Worm (Caenorhabditis elegans) whole organism, L4 larva: Measurements from ENCODE around the gene math-26.

ENCODE experiments used
- F10B5.3 ChIP-seq: sonication (generic microtip); optimal IDR thresholded peaks from 2 replicates; lab custom pipeline; 2016; ENCODE audit warnings: mild to moderate bottlenecking, missing genetic modification characterization, missing compliant biosample characterization
- F26F4.8 ChIP-seq: fragments of 200-800 bp; sonication (Bioruptor generic); conservative IDR thresholded peaks from 2 replicates; pipeline ENCODE4 v1.3.6; 2022; ENCODE audit warnings: missing genetic modification characterization, missing compliant biosample characterization
- F37D6.2 ChIP-seq: sonication (generic microtip); optimal IDR thresholded peaks from 2 replicates; lab custom pipeline; 2016; ENCODE audit warnings: mild to moderate bottlenecking, missing genetic modification characterization, missing compliant biosample characterization
- T20F7.1 ChIP-seq: fragments of 200-800 bp; sonication (Bioruptor generic); optimal IDR thresholded peaks from 2 replicates; lab custom pipeline; 2018; ENCODE audit warnings: mild to moderate bottlenecking, missing genetic modification characterization, missing compliant biosample characterization
- T26A8.4 ChIP-seq: fragments of 200-800 bp; sonication (Bioruptor generic); IDR thresholded peaks from 2 replicates; pipeline ENCODE4 v1.3.6; 2022; ENCODE audit warnings: missing genetic modification characterization, missing compliant biosample characterization
- arid-1 ChIP-seq: fragments of 200-800 bp; sonication (Bioruptor generic); conservative IDR thresholded peaks from 2 replicates; pipeline ENCODE4 v1.3.6; 2022; ENCODE audit warnings: missing genetic modification reagents, missing genetic modification characterization, missing compliant biosample characterization
- attf-4 ChIP-seq: sonication (generic microtip); optimal IDR thresholded peaks from 3 replicates; lab custom pipeline; 2017; ENCODE audit warnings: missing biosample characterization, missing genetic modification characterization
- ceh-44 ChIP-seq: fragments of 200-800 bp; sonication (Bioruptor generic); IDR thresholded peaks from 2 replicates; pipeline ENCODE4 v1.3.6; 2022; ENCODE audit warnings: missing genetic modification reagents, missing genetic modification characterization, missing compliant biosample characterization
- ceh-62 ChIP-seq: sonication (generic microtip); optimal IDR thresholded peaks from 2 replicates; lab custom pipeline; 2017; ENCODE audit warnings: missing biosample characterization, missing genetic modification characterization
- ctbp-1 ChIP-seq: fragments of 200-800 bp; sonication (Bioruptor generic); IDR thresholded peaks from 2 replicates; pipeline ENCODE4 v1.3.6; 2022; ENCODE audit warnings: missing genetic modification reagents, missing genetic modification characterization, missing compliant biosample characterization
- daf-8 ChIP-seq: fragments of 200-800 bp; sonication (Bioruptor generic); IDR thresholded peaks from 2 replicates; pipeline ENCODE4 v1.3.6; 2022; ENCODE audit warnings: missing genetic modification characterization, missing compliant biosample characterization
- dpl-1 ChIP-seq: fragments of 150-350 bp; optimal IDR thresholded peaks from 2 replicates; lab custom pipeline; 2014; ENCODE audit warnings: missing biosample characterization, missing genetic modification reagents, missing genetic modification characterization
- egl-43 ChIP-seq: fragments of 200-800 bp; sonication (Bioruptor generic); IDR thresholded peaks from 2 replicates; pipeline ENCODE4 v1.3.6; 2022; ENCODE audit warnings: missing genetic modification reagents, missing genetic modification characterization, missing compliant biosample characterization
- fos-1 ChIP-seq: fragments of 150-350 bp; optimal IDR thresholded peaks from 2 replicates; lab custom pipeline; 2014; ENCODE audit warnings: missing biosample characterization, missing genetic modification characterization
- gei-8 ChIP-seq: fragments of 200-800 bp; sonication (Bioruptor generic); optimal IDR thresholded peaks from 2 replicates; lab custom pipeline; 2018; ENCODE audit warnings: mild to moderate bottlenecking, missing genetic modification characterization, missing compliant biosample characterization
- hmg-1.1 ChIP-seq: fragments of 200-800 bp; sonication (Bioruptor generic); IDR thresholded peaks from 2 replicates; pipeline ENCODE4 v1.3.6; 2022; ENCODE audit warnings: missing genetic modification reagents, missing genetic modification characterization, missing compliant biosample characterization
- lin-13 ChIP-seq: fragments of 150-350 bp; optimal IDR thresholded peaks from 2 replicates; lab custom pipeline; 2014; ENCODE audit warnings: missing biosample characterization, missing genetic modification reagents, missing genetic modification characterization
- lin-38 ChIP-seq: fragments of 200-800 bp; sonication (Bioruptor generic); IDR thresholded peaks from 2 replicates; pipeline ENCODE4 v1.3.6; 2022; ENCODE audit warnings: missing genetic modification reagents, missing genetic modification characterization, missing compliant biosample characterization
- lin-39 ChIP-seq: fragments of 150-350 bp; optimal IDR thresholded peaks from 2 replicates; lab custom pipeline; 2014; ENCODE audit warnings: missing biosample characterization, missing genetic modification reagents, missing genetic modification characterization
- lsy-2 ChIP-seq, 2 experiments: fragments of 150-350 bp in 1 of 2; sonication (generic microtip) in 1 of 2; optimal IDR thresholded peaks; 2 replicates each; lab custom pipeline; 2014 to 2017; ENCODE audit warnings: missing biosample characterization in 2 of 2, missing genetic modification characterization in 2 of 2
- madf-5 ChIP-seq, 2 experiments: fragments of 200-800 bp; sonication (Bioruptor generic); IDR thresholded peaks; 2 replicates each; pipeline ENCODE4 v1.3.6; 2022; ENCODE audit warnings: missing compliant biosample characterization in 2 of 2, missing genetic modification characterization in 2 of 2
- mdl-1 ChIP-seq, 2 experiments: fragments of 150-350 bp in 1 of 2; sonication (generic microtip) in 1 of 2; optimal IDR thresholded peaks; 2 replicates each; lab custom pipeline; 2014 to 2017; ENCODE audit warnings: missing biosample characterization in 2 of 2, missing genetic modification characterization in 2 of 2
- mxl-2 ChIP-seq: fragments of 200-800 bp; sonication (Bioruptor generic); conservative IDR thresholded peaks from 2 replicates; pipeline ENCODE4 v1.3.6; 2022; ENCODE audit warnings: missing genetic modification reagents, missing genetic modification characterization, missing compliant biosample characterization
- nhr-10 ChIP-seq: fragments of 150-350 bp; optimal IDR thresholded peaks from 2 replicates; lab custom pipeline; 2014; ENCODE audit warnings: missing biosample characterization, missing genetic modification characterization
- nhr-11 ChIP-seq: fragments of 150-350 bp; optimal IDR thresholded peaks from 2 replicates; lab custom pipeline; 2014; ENCODE audit warnings: missing biosample characterization, missing genetic modification characterization
- nhr-237 ChIP-seq: sonication (generic microtip); optimal IDR thresholded peaks from 2 replicates; lab custom pipeline; 2017; ENCODE audit warnings: missing biosample characterization, missing genetic modification characterization
- nhr-42 ChIP-seq: fragments of 200-800 bp; sonication (Bioruptor generic); IDR thresholded peaks from 2 replicates; pipeline ENCODE4 v1.3.6; 2022; ENCODE audit warnings: missing genetic modification characterization, missing compliant biosample characterization
- nhr-48 ChIP-seq: sonication (generic microtip); optimal IDR thresholded peaks from 2 replicates; lab custom pipeline; 2016; ENCODE audit warnings: mild to moderate bottlenecking, missing genetic modification characterization, missing compliant biosample characterization
- nhr-6 ChIP-seq: fragments of 150-350 bp; optimal IDR thresholded peaks from 2 replicates; lab custom pipeline; 2014; ENCODE audit warnings: missing biosample characterization, missing genetic modification characterization
- nhr-77 ChIP-seq: fragments of 150-350 bp; optimal IDR thresholded peaks from 2 replicates; lab custom pipeline; 2014; ENCODE audit warnings: missing biosample characterization, missing genetic modification characterization
- pha-4 ChIP-seq, 2 experiments: fragments of 150-350 bp in 1 of 2; fragments of 200-800 bp in 1 of 2; sonication (Bioruptor generic) in 1 of 2; IDR thresholded peaks in 1 of 2; optimal IDR thresholded peaks in 1 of 2; 2 replicates each; pipeline versions ENCODE4 v1.3.6 to Lab custom; 2014 to 2022; ENCODE audit warnings: missing genetic modification characterization in 2 of 2, missing genetic modification reagents in 2 of 2, missing biosample characterization in 1 of 2, missing compliant biosample characterization in 1 of 2
- pqm-1 ChIP-seq: sonication (generic microtip); optimal IDR thresholded peaks from 2 replicates; lab custom pipeline; 2017; ENCODE audit warnings: missing biosample characterization, missing genetic modification characterization
- sdz-12 ChIP-seq: fragments of 200-800 bp; sonication (Bioruptor generic); optimal IDR thresholded peaks from 2 replicates; lab custom pipeline; 2018; ENCODE audit warnings: mild to moderate bottlenecking, missing genetic modification characterization, missing compliant biosample characterization
- skn-1 ChIP-seq: fragments of 150-350 bp; optimal IDR thresholded peaks from 2 replicates; lab custom pipeline; 2014; ENCODE audit warnings: missing biosample characterization, missing genetic modification characterization
- snpc-4 ChIP-seq: fragments of 150-350 bp; optimal IDR thresholded peaks from 2 replicates; lab custom pipeline; 2014; ENCODE audit warnings: missing biosample characterization, missing genetic modification characterization
- spr-3 ChIP-seq: fragments of 200-800 bp; sonication (Bioruptor generic); optimal IDR thresholded peaks from 2 replicates; lab custom pipeline; 2018; ENCODE audit warnings: mild to moderate bottlenecking, missing genetic modification characterization, missing compliant biosample characterization
- unc-39 ChIP-seq: sonication (generic microtip); optimal IDR thresholded peaks from 2 replicates; lab custom pipeline; 2017; ENCODE audit warnings: missing biosample characterization, missing genetic modification characterization
- zfp-2 ChIP-seq: sonication (generic microtip); optimal IDR thresholded peaks from 2 replicates; lab custom pipeline; 2016; ENCODE audit warnings: mild to moderate bottlenecking, missing genetic modification characterization, missing compliant biosample characterization
- zip-11 ChIP-seq: fragments of 200-800 bp; sonication (Bioruptor generic); IDR thresholded peaks from 2 replicates; pipeline ENCODE4 v1.3.6; 2022; ENCODE audit warnings: missing genetic modification characterization, missing compliant biosample characterization
- zip-2 ChIP-seq: fragments of 150-350 bp; optimal IDR thresholded peaks from 2 replicates; lab custom pipeline; 2014; ENCODE audit warnings: missing biosample characterization, missing genetic modification characterization
- ztf-11 ChIP-seq: fragments of 150-350 bp; optimal IDR thresholded peaks from 2 replicates; lab custom pipeline; 2014; ENCODE audit warnings: missing biosample characterization, missing genetic modification characterization
- ztf-7 ChIP-seq: fragments of 150-350 bp; optimal IDR thresholded peaks from 2 replicates; lab custom pipeline; 2014; ENCODE audit warnings: missing biosample characterization, missing genetic modification characterization

math-26 gene

ce11 chrII:1806358-1806757, 34.9 kb downstream of the math-26 start, which contains the start of gene C08F1.12 (continued):
- no peak for TF ChIP-seq pqm-1 (tag; lab: Kevin White, UChicago)
- no peak for TF ChIP-seq lsy-2 (tag; optimal IDR thresholded peaks at IDR 0.05; lab: Kevin White, UChicago)
- TF ChIP-seq zip-11 (GFP tag; lab: Robert Waterston, UW), result no peak

DNA sequence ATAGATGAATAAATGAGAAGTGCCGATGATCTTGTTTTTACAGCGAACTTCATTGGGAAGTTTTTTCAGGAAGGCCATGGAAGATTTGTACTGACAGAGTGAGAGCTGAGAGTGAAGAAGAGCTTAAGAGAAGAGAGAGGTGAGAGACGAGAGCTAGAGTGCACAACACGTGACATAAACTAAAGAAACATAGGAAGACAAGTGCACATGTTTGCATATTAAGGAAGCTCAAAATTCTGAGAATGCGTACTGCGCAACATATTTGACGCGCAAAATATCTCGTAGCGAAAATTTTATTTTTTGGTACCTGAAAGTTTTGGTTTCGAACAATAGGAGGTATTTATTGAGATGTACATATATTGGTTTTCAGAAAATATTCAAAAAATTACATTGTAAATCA, 36.8 kb downstream of the math-26 start, which contains the start of gene C08F1.8:
Gene C08F1.8, minus strand, starts transcription at position 101 of the 400 bp plus-strand sequence.
- TF ChIP-seq skn-1 (tag; lab: Kevin White, UChicago) (no peak), F37D6.2 (no peak), fos-1 (no peak), mxl-2 (GFP tag; lab: Robert Waterston, UW) (no peak), F10B5.3 (tag; lab: Kevin White, UChicago) (no peak), ceh-62 (tag; lab: Kevin White, UChicago) (no peak), attf-4 (tag; lab: Kevin White, UChicago) (no peak), lin-38 (GFP tag; lab: Robert Waterston, UW) (no peak), hmg-1.1 (GFP tag; lab: Robert Waterston, UW) (no peak), ztf-11 (tag; lab: Kevin White, UChicago) (no peak), zfp-2 (tag; lab: Kevin White, UChicago) (no peak), T20F7.1 (no peak), nhr-42 (no peak), nhr-237 (tag; lab: Kevin White, UChicago) (no peak), lin-39 (tag; lab: Kevin White, UChicago) (no peak)

DNA sequence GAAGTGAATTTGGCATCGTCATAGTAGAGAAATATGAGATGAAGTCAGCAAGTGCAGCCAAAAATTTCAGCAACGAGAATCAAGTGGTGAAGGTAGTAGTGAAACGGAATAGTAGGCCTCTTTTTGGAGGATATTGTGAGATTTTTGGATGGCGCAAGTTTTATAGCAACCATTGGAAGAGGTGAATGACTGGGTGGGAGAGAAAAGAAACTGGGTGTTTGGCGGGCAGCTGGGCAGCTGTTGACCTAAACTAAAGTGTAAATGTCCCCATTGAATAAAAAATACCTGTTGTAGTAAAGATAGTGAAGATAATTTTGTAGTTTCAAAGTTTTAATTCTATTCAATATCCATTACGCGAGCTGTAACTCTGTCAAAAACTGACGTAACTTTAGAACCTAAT, 44.6 kb downstream of the math-26 start:
- TF ChIP-seq lin-13 (GFP tag; lab: Kevin White, UChicago) (no peak), T26A8.4 (GFP tag; lab: Robert Waterston, UW) (no peak), nhr-11 (tag; lab: Kevin White, UChicago) (no peak)

- TF ChIP-seq lin-39 (tag; lab: Kevin White, UChicago), result no peak
- TF ChIP-seq arid-1 (GFP tag; lab: Robert Waterston, UW), result 0 out of 2 replicates have a peak, but pooled peaks have one; percentile 9
- TF ChIP-seq hmg-1.1 (GFP tag; lab: Robert Waterston, UW), result no peak
- TF ChIP-seq, all 104 proteins: peak for 1
Observed at ce11 chrII:1818300-1818699, 46.9 kb downstream of the math-26 start, which contains the start of gene fbxb-10. TSS of gene fbxb-10 (minus strand) at chrII:1818400.

ce11 chrII:1819944-1820570, 48.6 kb downstream of the math-26 start, which contains the start of gene fbxc-19:
TSS of gene fbxc-19 (plus strand) at chrII:1820479.
- no peak for TF ChIP-seq pha-4 (GFP tag; IDR thresholded peaks at IDR 0.05; lab: Robert Waterston, UW)
- TF ChIP-seq pha-4 (tag; optimal IDR thresholded peaks at IDR 0.05; lab: Kevin White, UChicago), result no peak
- no peak for TF ChIP-seq spr-3 (GFP tag; lab: Kevin White, UChicago)
- TF ChIP-seq ceh-44, result no peak
- TF ChIP-seq lsy-2 (tag; optimal IDR thresholded peaks at IDR 0.05; lab: Kevin White, UChicago), result no peak
- TF ChIP-seq nhr-6 (tag; lab: Kevin White, UChicago), result peak; percentile 72
- no peak for TF ChIP-seq lin-39 (tag; lab: Kevin White, UChicago)
- no peak for TF ChIP-seq T20F7.1
- no peak for TF ChIP-seq F26F4.8 (GFP tag; lab: Robert Waterston, UW)
- no peak for TF ChIP-seq lin-13 (GFP tag; lab: Kevin White, UChicago)
- no peak for TF ChIP-seq daf-8
- peak; percentile 31 for TF ChIP-seq nhr-48 (tag; lab: Kevin White, UChicago)
- no peak for TF ChIP-seq egl-43 (GFP tag; lab: Robert Waterston, UW)
- TF ChIP-seq madf-5 (GFP tag; IDR thresholded peaks at IDR 0.05; lab: Robert Waterston, UW), result no peak
- TF ChIP-seq nhr-77, result peak; percentile 86
- no peak for TF ChIP-seq snpc-4 (tag; lab: Kevin White, UChicago)
- no peak for TF ChIP-seq nhr-42
- TF ChIP-seq dpl-1 (GFP tag; lab: Kevin White, UChicago), result peak; percentile 27
- TF ChIP-seq sdz-12 (GFP tag; lab: Kevin White, UChicago), result no peak
- no peak for TF ChIP-seq gei-8 (GFP tag; lab: Kevin White, UChicago)
- TF ChIP-seq ctbp-1 (GFP tag; lab: Robert Waterston, UW), result no peak
- peak; percentile 90 for TF ChIP-seq ztf-7 (tag; lab: Kevin White, UChicago)
- peak; percentile 99 for TF ChIP-seq zip-2
- no peak for TF ChIP-seq nhr-237 (tag; lab: Kevin White, UChicago)
- no peak for TF ChIP-seq mxl-2 (GFP tag; lab: Robert Waterston, UW)
- TF ChIP-seq zip-11 (GFP tag; lab: Robert Waterston, UW), result no peak
- TF ChIP-seq unc-39, result no peak
- TF ChIP-seq mdl-1 (tag; optimal IDR thresholded peaks at IDR 0.05; lab: Kevin White, UChicago), result peak in 1 of 2 experiments; percentile 59
- TF ChIP-seq nhr-10, result no peak
- no peak for TF ChIP-seq arid-1 (GFP tag; lab: Robert Waterston, UW)
